Worm (Caenorhabditis elegans): ENCODE measurements around the gene sri-19.

The sri-19 gene

DNA sequence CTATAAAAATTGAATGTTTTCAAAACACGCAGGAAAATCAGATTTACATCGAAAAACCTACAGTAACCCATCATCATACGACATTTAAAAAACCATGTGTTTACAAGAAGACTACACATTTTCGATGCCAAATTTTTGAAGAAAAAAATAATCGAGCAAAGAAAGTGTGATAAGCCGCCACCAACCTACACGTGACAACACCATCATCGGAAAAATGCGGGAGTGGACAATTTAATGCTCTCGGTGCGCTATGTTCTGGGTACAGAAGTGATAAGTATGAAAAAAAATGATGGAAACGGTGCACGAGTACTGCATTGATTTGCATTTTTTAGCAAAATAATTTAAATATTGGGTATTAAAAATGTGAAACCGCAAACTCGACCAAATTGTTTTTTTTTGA is 6.5 kb downstream of the sri-19 start (continued):
- TF ChIP-seq sptf-1 (tag; optimal IDR thresholded peaks at IDR 0.05) = no peak
- TF ChIP-seq aha-1 (tag; optimal IDR thresholded peaks at IDR 0.05) = no peak

DNA sequence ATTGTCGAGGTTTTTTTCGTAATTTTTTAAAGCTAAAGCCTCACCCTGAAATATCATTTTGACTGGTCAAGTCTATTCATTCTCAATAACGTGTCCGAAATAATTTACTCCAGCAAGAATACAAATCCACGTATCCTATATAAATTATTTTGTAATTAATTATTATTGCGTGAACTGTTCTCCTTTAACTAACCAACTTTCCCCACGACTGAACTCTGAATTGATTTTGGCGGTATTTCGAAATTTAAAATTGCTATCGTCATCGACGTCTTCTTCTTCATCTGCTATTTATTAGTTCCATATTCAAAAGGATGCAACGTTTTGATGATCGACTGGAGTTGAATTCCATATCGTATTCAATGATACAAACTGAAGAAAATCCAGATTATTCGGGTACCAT is 8.2 kb downstream of the sri-19 start, which contains the start of the genes aqp-3 and Y69E1A.8:
Gene aqp-3, minus strand, starts transcription at position 101 of the 400 bp plus-strand sequence.
Gene Y69E1A.8, plus strand, starts transcription at position 246 of the 400 bp plus-strand sequence.
- TF ChIP-seq unc-86 (tag; optimal IDR thresholded peaks at IDR 0.05) = no peak
- TF ChIP-seq elt-2 (tag; optimal IDR thresholded peaks at IDR 0.05) = no peak
- no peak for TF ChIP-seq ztf-11 (tag; optimal IDR thresholded peaks at IDR 0.05)
- TF ChIP-seq egl-27 (tag; optimal IDR thresholded peaks at IDR 0.05) = no peak
- no peak for TF ChIP-seq sup-37 (GFP tag; optimal IDR thresholded peaks at IDR 0.05)
- TF ChIP-seq hlh-17 (GFP tag; optimal IDR thresholded peaks at IDR 0.05; ENCODE audit: borderline replicate concordance) = no peak
- TF ChIP-seq mab-9 (GFP tag; IDR thresholded peaks at IDR 0.05) = no peak
- TF ChIP-seq blmp-1 (tag; optimal IDR thresholded peaks at IDR 0.05) = no peak
- TF ChIP-seq aha-1 (tag; optimal IDR thresholded peaks at IDR 0.05) = no peak
- no peak for TF ChIP-seq lin-39 (tag; optimal IDR thresholded peaks at IDR 0.05)
- TF ChIP-seq hlh-4 (tag; optimal IDR thresholded peaks at IDR 0.05) = no peak
- TF ChIP-seq C34B4.2 (tag; optimal IDR thresholded peaks at IDR 0.05) = no peak
- TF ChIP-seq nhr-28 (tag; optimal IDR thresholded peaks at IDR 0.05) = no peak
- no peak for TF ChIP-seq hpl-2 (GFP tag; optimal IDR thresholded peaks at IDR 0.05)
- TF ChIP-seq ceh-90 (tag; optimal IDR thresholded peaks at IDR 0.05) = no peak
- no peak for TF ChIP-seq nhr-77 (tag; optimal IDR thresholded peaks at IDR 0.05)

DNA sequence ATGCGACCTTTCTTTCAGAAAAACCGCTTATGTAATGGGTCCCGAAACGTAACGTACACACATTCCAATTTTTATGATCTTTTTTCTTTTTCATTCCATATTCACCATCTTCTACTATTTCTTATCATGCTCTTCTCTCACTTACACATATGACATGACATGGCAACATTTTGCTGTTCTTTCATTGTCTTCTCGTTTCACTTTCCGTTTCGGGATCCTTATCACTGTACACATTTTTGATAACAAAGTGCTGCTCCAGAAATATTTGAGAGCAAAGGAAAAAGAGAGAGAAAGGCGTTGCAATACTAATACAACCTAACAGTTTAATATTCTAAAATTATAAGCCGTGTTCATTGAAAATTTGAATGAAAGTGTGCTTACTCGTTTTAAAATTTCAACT is 12.2 kb downstream of the sri-19 start:
- no peak for TF ChIP-seq mep-1 (tag; optimal IDR thresholded peaks at IDR 0.05)
- TF ChIP-seq ceh-82 (tag; optimal IDR thresholded peaks at IDR 0.05) = no peak
- TF ChIP-seq zag-1 (tag; optimal IDR thresholded peaks at IDR 0.05) = no peak
- no peak for TF ChIP-seq nhr-47 (tag; optimal IDR thresholded peaks at IDR 0.05)
- TF ChIP-seq nhr-71 (tag; optimal IDR thresholded peaks at IDR 0.05) = peak; percentile 0
- TF ChIP-seq jun-1 (tag; optimal IDR thresholded peaks at IDR 0.05) = no peak
- TF ChIP-seq efl-1 (optimal IDR thresholded peaks at IDR 0.05) = no peak
- peak in 1 of 2 experiments; percentile 83 for TF ChIP-seq efl-1 (GFP tag; optimal IDR thresholded peaks at IDR 0.05 in 1 of 2)
- TF ChIP-seq pax-3 (tag; optimal IDR thresholded peaks at IDR 0.05) = no peak
- no peak for TF ChIP-seq nhr-12 (tag; optimal IDR thresholded peaks at IDR 0.05)
- TF ChIP-seq xbp-1 (tag; optimal IDR thresholded peaks at IDR 0.05) = no peak
- TF ChIP-seq vab-15 (tag; optimal IDR thresholded peaks at IDR 0.05) = no peak
- TF ChIP-seq swsn-7 (tag; optimal IDR thresholded peaks at IDR 0.05) = no peak
- no peak for TF ChIP-seq snu-23 (GFP tag; optimal IDR thresholded peaks at IDR 0.05)
- TF ChIP-seq tbx-2 (tag; optimal IDR thresholded peaks at IDR 0.05) = no peak
- peak in 1 of 2 experiments; percentile 45 for TF ChIP-seq lin-35 (GFP tag; optimal IDR thresholded peaks at IDR 0.05)
- TF ChIP-seq dsc-1 (tag; optimal IDR thresholded peaks at IDR 0.05) = no peak
- TF ChIP-seq zip-4 (GFP tag; optimal IDR thresholded peaks at IDR 0.05) = no peak
- TF ChIP-seq ces-1 (GFP tag; optimal IDR thresholded peaks at IDR 0.05) = no peak
- no peak for TF ChIP-seq unc-30 (tag; optimal IDR thresholded peaks at IDR 0.05)
- no peak for TF ChIP-seq egl-27 (tag; optimal IDR thresholded peaks at IDR 0.05)
- no peak for TF ChIP-seq lsy-2 (tag; optimal IDR thresholded peaks at IDR 0.05)
- no peak for TF ChIP-seq fos-1 (tag; optimal IDR thresholded peaks at IDR 0.05)
- peak; percentile 5 for TF ChIP-seq nhr-20 (tag; optimal IDR thresholded peaks at IDR 0.05)
- TF ChIP-seq elt-2 (tag; optimal IDR thresholded peaks at IDR 0.05) = peak; percentile 85
- TF ChIP-seq tlp-1 (tag; optimal IDR thresholded peaks at IDR 0.05) = no peak
- TF ChIP-seq skn-1 (tag; optimal IDR thresholded peaks at IDR 0.05) = no peak
- no peak for TF ChIP-seq fkh-4 (tag; optimal IDR thresholded peaks at IDR 0.05; ENCODE audit: borderline replicate concordance)
- no peak for TF ChIP-seq lin-13 (GFP tag; optimal IDR thresholded peaks at IDR 0.05)
- TF ChIP-seq sox-4 (tag; optimal IDR thresholded peaks at IDR 0.05) = no peak
- peak; percentile 8 for TF ChIP-seq blmp-1 (tag; optimal IDR thresholded peaks at IDR 0.05)
- TF ChIP-seq egl-13 (tag; optimal IDR thresholded peaks at IDR 0.05) = no peak
- TF ChIP-seq unc-86 (tag; optimal IDR thresholded peaks at IDR 0.05) = no peak
- no peak for TF ChIP-seq sptf-1 (tag; optimal IDR thresholded peaks at IDR 0.05)
- TF ChIP-seq mab-9 (GFP tag; IDR thresholded peaks at IDR 0.05) = no peak
- TF ChIP-seq snpc-4 (tag; optimal IDR thresholded peaks at IDR 0.05) = no peak
- no peak for TF ChIP-seq mdl-1 (tag; optimal IDR thresholded peaks at IDR 0.05)
- TF ChIP-seq unc-130 (tag; optimal IDR thresholded peaks at IDR 0.05) = no peak
- TF ChIP-seq dpl-1 (GFP tag; optimal IDR thresholded peaks at IDR 0.05) = no peak

Data from whole organism, L1 larva.